Fruit fly (Drosophila melanogaster) whole organism, embryonic: ENCODE results near the gene COX7B.

ENCODE experiments used
- Aef1 ChIP-seq: fragments of 200-800 bp; sonication (Bioruptor generic); IDR thresholded peaks from 3 replicates; pipeline ENCODE4 v1.3.6; 2022; ENCODE audit warnings: missing biosample characterization, missing genetic modification characterization
- Awh ChIP-seq: fragments of 200-800 bp; sonication (Bioruptor generic); IDR thresholded peaks from 2 replicates; pipeline ENCODE4, ENCODE4 v1.3.6; 2022; ENCODE audit warnings: missing biosample characterization, missing genetic modification characterization
- Bgb ChIP-seq: fragments of 200-800 bp; sonication (Bioruptor generic); IDR thresholded peaks from 2 replicates; pipeline ENCODE4 v1.3.6; 2022; ENCODE audit warnings: missing biosample characterization, missing genetic modification characterization; ENCODE audit not compliant: partially characterized antibody
- C15 ChIP-seq: fragments of 200-800 bp; sonication (Bioruptor generic); IDR thresholded peaks from 3 replicates; pipeline ENCODE4 v1.3.6; 2022; ENCODE audit warnings: missing biosample characterization, missing genetic modification characterization
- CG11085 ChIP-seq: fragments of 200-800 bp; sonication (Bioruptor generic); IDR thresholded peaks from 2 replicates; pipeline ENCODE4 v1.3.6; 2022; ENCODE audit warnings: missing biosample characterization, missing genetic modification characterization
- CG11247 ChIP-seq: fragments of 200-800 bp; sonication (Bioruptor generic); IDR thresholded peaks from 2 replicates; pipeline ENCODE4 v1.3.6; 2022; ENCODE audit warnings: missing biosample characterization, missing genetic modification characterization
- CG12071 ChIP-seq: fragments of 200-800 bp; sonication (Bioruptor generic); optimal IDR thresholded peaks from 3 replicates; lab custom pipeline; 2018; ENCODE audit warnings: missing biosample characterization, mild to moderate bottlenecking, missing genetic modification characterization
- CG12769 ChIP-seq: fragments of 200-800 bp; sonication (Bioruptor generic); optimal IDR thresholded peaks from 2 replicates; lab custom pipeline; 2019; ENCODE audit warnings: missing biosample characterization, mild to moderate bottlenecking, missing genetic modification characterization, moderate library complexity
- CG14441 ChIP-seq: fragments of 200-800 bp; sonication (Bioruptor generic); IDR thresholded peaks from 2 replicates; pipeline ENCODE4 v1.3.6; 2022; ENCODE audit warnings: missing biosample characterization, missing genetic modification characterization
- CG15479 ChIP-seq: fragments of 200-800 bp; sonication (Bioruptor generic); optimal IDR thresholded peaks from 3 replicates; lab custom pipeline; 2019; ENCODE audit warnings: missing biosample characterization, mild to moderate bottlenecking, missing genetic modification characterization, moderate library complexity
- CG15601 ChIP-seq: fragments of 200-800 bp; sonication (Bioruptor generic); optimal IDR thresholded peaks from 3 replicates; lab custom pipeline; 2019; ENCODE audit warnings: missing biosample characterization, mild to moderate bottlenecking, missing genetic modification characterization, moderate library complexity
- CG17186 ChIP-seq: fragments of 200-800 bp; sonication (Bioruptor generic); optimal IDR thresholded peaks from 3 replicates; lab custom pipeline; 2017; ENCODE audit warnings: missing biosample characterization, missing genetic modification reagents, missing genetic modification characterization
- CG18011 ChIP-seq: fragments of 200-800 bp; sonication (Bioruptor generic); optimal IDR thresholded peaks from 2 replicates; lab custom pipeline; 2017; ENCODE audit warnings: missing biosample characterization, missing genetic modification characterization, mild to moderate bottlenecking, moderate library complexity, missing genotype
- CG18262 ChIP-seq: fragments of 200-800 bp; optimal IDR thresholded peaks from 3 replicates; lab custom pipeline; 2019; ENCODE audit warnings: missing biosample characterization, mild to moderate bottlenecking, missing genetic modification characterization, moderate library complexity
- CG2116 ChIP-seq: fragments of 200-800 bp; sonication (Bioruptor generic); optimal IDR thresholded peaks from 3 replicates; lab custom pipeline; 2018; ENCODE audit warnings: missing biosample characterization, mild to moderate bottlenecking, missing genetic modification characterization
- CG2199 ChIP-seq: fragments of 200-800 bp; sonication (Bioruptor generic); IDR thresholded peaks from 3 replicates; pipeline ENCODE4 v1.3.6; 2022; ENCODE audit warnings: missing biosample characterization, missing genetic modification characterization
- CG31441 ChIP-seq: fragments of 200-800 bp; sonication (Bioruptor generic); IDR thresholded peaks from 2 replicates; pipeline ENCODE4 v1.3.6; 2022; ENCODE audit warnings: missing biosample characterization, missing genetic modification characterization
- CG33213 ChIP-seq: fragments of 200-800 bp; sonication (Bioruptor generic); optimal IDR thresholded peaks from 3 replicates; lab custom pipeline; 2016; ENCODE audit warnings: missing biosample characterization, missing genetic modification characterization
- CG6813 ChIP-seq: fragments of 200-800 bp; sonication (Bioruptor generic); optimal IDR thresholded peaks from 2 replicates; lab custom pipeline; 2017; ENCODE audit warnings: missing biosample characterization, missing genetic modification characterization, mild to moderate bottlenecking, moderate library complexity, missing genetic modification reagents
- CG8944 ChIP-seq: fragments of 200-800 bp; sonication (Bioruptor generic); optimal IDR thresholded peaks from 3 replicates; lab custom pipeline; 2016; ENCODE audit warnings: missing biosample characterization, missing genetic modification characterization
- CTCF ChIP-seq: fragments of 200-800 bp; sonication (Bioruptor generic); optimal IDR thresholded peaks from 2 replicates; lab custom pipeline; 2017; ENCODE audit warnings: missing biosample characterization, mild to moderate bottlenecking, missing genetic modification characterization, moderate library complexity
- CoRest ChIP-seq: fragments of 200-800 bp; sonication (Bioruptor generic); optimal IDR thresholded peaks from 3 replicates; lab custom pipeline; 2018; ENCODE audit warnings: missing biosample characterization, mild to moderate bottlenecking, missing genetic modification characterization, moderate library complexity
- D ChIP-seq, 2 experiments: fragments of 200-800 bp in 1 of 2; fragments of >200 bp in 1 of 2; sonication (Bioruptor generic) in 1 of 2; optimal IDR thresholded peaks; 2 replicates in 1 of 2; 3 replicates in 1 of 2; lab custom pipeline; 2017; ENCODE audit warnings: mild to moderate bottlenecking in 1 of 2, missing biosample characterization in 1 of 2, missing genetic modification characterization in 1 of 2, missing genetic modification reagents in 1 of 2
- Elba2 ChIP-seq: fragments of 200-800 bp; sonication (Bioruptor generic); optimal IDR thresholded peaks from 3 replicates; lab custom pipeline; 2016; ENCODE audit warnings: missing biosample characterization, missing genetic modification characterization
- Hr3 ChIP-seq: fragments of 200-800 bp; sonication (Bioruptor generic); optimal IDR thresholded peaks from 3 replicates; lab custom pipeline; 2016; ENCODE audit warnings: missing biosample characterization, missing genetic modification characterization
- Mad ChIP-seq: fragments of 200-800 bp; sonication (Bioruptor generic); optimal IDR thresholded peaks from 2 replicates; lab custom pipeline; 2016; ENCODE audit warnings: missing biosample characterization, missing genetic modification characterization
- Optix ChIP-seq: fragments of 200-800 bp; sonication (Bioruptor generic); IDR thresholded peaks from 3 replicates; pipeline ENCODE4 v1.3.6; 2022; ENCODE audit warnings: missing biosample characterization, missing genetic modification characterization
- PHDP ChIP-seq: fragments of 200-800 bp; sonication (Bioruptor generic); optimal IDR thresholded peaks from 3 replicates; lab custom pipeline; 2018; ENCODE audit warnings: missing biosample characterization, mild to moderate bottlenecking, missing genetic modification characterization, moderate library complexity
- TFAM ChIP-seq: fragments of 200-800 bp; sonication (Bioruptor generic); optimal IDR thresholded peaks from 2 replicates; lab custom pipeline; 2017; ENCODE audit warnings: missing biosample characterization, missing genetic modification characterization, inconsistent platforms
- abd-A ChIP-seq: fragments of 200-800 bp; sonication (Bioruptor generic); optimal IDR thresholded peaks from 3 replicates; lab custom pipeline; 2019; ENCODE audit warnings: missing biosample characterization, mild to moderate bottlenecking, missing genetic modification characterization, moderate library complexity
- ac ChIP-seq: fragments of 200-800 bp; sonication (Bioruptor generic); optimal IDR thresholded peaks from 3 replicates; lab custom pipeline; 2017; ENCODE audit warnings: missing biosample characterization, mild to moderate bottlenecking, missing genetic modification characterization
- amos ChIP-seq: fragments of 200-800 bp; sonication (Bioruptor generic); IDR thresholded peaks from 2 replicates; pipeline ENCODE4 v1.3.6; 2022; ENCODE audit warnings: missing biosample characterization, missing genetic modification characterization; ENCODE audit not compliant: partially characterized antibody
- aop ChIP-seq: fragments of 200-800 bp; sonication (Bioruptor generic); IDR thresholded peaks from 2 replicates; pipeline ENCODE4 v1.3.6; 2022; ENCODE audit warnings: missing biosample characterization, missing genetic modification characterization
- cad ChIP-seq: fragments of >200 bp; optimal IDR thresholded peaks from 2 replicates; lab custom pipeline; 2017; ENCODE audit warnings: missing biosample characterization, missing genetic modification characterization
- ci ChIP-seq: fragments of 200-800 bp; sonication (Bioruptor generic); IDR thresholded peaks from 3 replicates; pipeline ENCODE4 v1.3.6; 2022; ENCODE audit warnings: missing biosample characterization, missing genetic modification characterization
- fd102C ChIP-seq: fragments of 200-800 bp; sonication (Bioruptor generic); optimal IDR thresholded peaks from 2 replicates; lab custom pipeline; 2018; ENCODE audit warnings: missing biosample characterization, mild to moderate bottlenecking, missing genetic modification characterization, moderate library complexity
- gcm ChIP-seq: fragments of 200-800 bp; sonication (Bioruptor generic); optimal IDR thresholded peaks from 2 replicates; lab custom pipeline; 2019; ENCODE audit warnings: missing biosample characterization, mild to moderate bottlenecking, missing genetic modification characterization, moderate library complexity
- kah ChIP-seq: fragments of 200-800 bp; sonication (Bioruptor generic); optimal IDR thresholded peaks from 2 replicates; lab custom pipeline; 2018; ENCODE audit warnings: missing biosample characterization, mild to moderate bottlenecking, missing genetic modification characterization
- kni ChIP-seq: fragments of 200-800 bp; sonication (Bioruptor generic); optimal IDR thresholded peaks from 3 replicates; lab custom pipeline; 2017; ENCODE audit warnings: mild to moderate bottlenecking, missing biosample characterization, missing genetic modification reagents, missing genetic modification characterization
- knrl ChIP-seq: fragments of 200-800 bp; sonication (Bioruptor generic); IDR thresholded peaks from 3 replicates; pipeline ENCODE4 v1.3.6; 2022; ENCODE audit warnings: missing biosample characterization, missing genetic modification characterization; ENCODE audit not compliant: partially characterized antibody
- salm ChIP-seq: fragments of 200-800 bp; sonication (Bioruptor generic); optimal IDR thresholded peaks from 2 replicates; lab custom pipeline; 2018; ENCODE audit warnings: missing biosample characterization, mild to moderate bottlenecking, missing genetic modification characterization
- scrt ChIP-seq: fragments of 200-800 bp; sonication (Bioruptor generic); optimal IDR thresholded peaks from 2 replicates; lab custom pipeline; 2018; ENCODE audit warnings: missing biosample characterization, mild to moderate bottlenecking, missing genetic modification characterization, moderate library complexity
- sd ChIP-seq: fragments of 200-800 bp; sonication (Bioruptor generic); optimal IDR thresholded peaks from 3 replicates; lab custom pipeline; 2018; ENCODE audit warnings: missing biosample characterization, mild to moderate bottlenecking, missing genetic modification characterization, moderate library complexity
- sens ChIP-seq: fragments of 200-800 bp; sonication (Bioruptor generic); peaks from one replicate; lab custom pipeline; 2016; ENCODE audit warnings: missing biosample characterization, missing genetic modification characterization
- ssp ChIP-seq: fragments of 200-800 bp; sonication (Bioruptor generic); IDR thresholded peaks from 2 replicates; pipeline ENCODE4 v1.3.6; 2022; ENCODE audit warnings: missing biosample characterization, missing genetic modification characterization
- stwl ChIP-seq: fragments of 200-800 bp; sonication (Bioruptor generic); optimal IDR thresholded peaks from 3 replicates; lab custom pipeline; 2018; ENCODE audit warnings: missing biosample characterization, mild to moderate bottlenecking, missing genetic modification characterization, moderate library complexity
- tll ChIP-seq, 2 experiments: fragments of 200-800 bp in 1 of 2; fragments of >200 bp in 1 of 2; sonication (Bioruptor generic) in 1 of 2; optimal IDR thresholded peaks; 2 replicates each; lab custom pipeline; 2017 to 2019; ENCODE audit warnings: missing biosample characterization in 2 of 2, missing genetic modification characterization in 2 of 2, mild to moderate bottlenecking in 1 of 2, moderate library complexity in 1 of 2
- trem ChIP-seq: fragments of 200-800 bp; optimal IDR thresholded peaks from 3 replicates; lab custom pipeline; 2019; ENCODE audit warnings: missing biosample characterization, mild to moderate bottlenecking, missing genetic modification characterization, moderate library complexity
- vvl ChIP-seq: fragments of 200-800 bp; sonication (Bioruptor generic); IDR thresholded peaks from 2 replicates; pipeline ENCODE4 v1.3.6; 2022; ENCODE audit warnings: missing biosample characterization, missing genetic modification characterization

The COX7B gene

dm6 chr3L:17407073-17407472, 18.2 kb upstream of the COX7B start:
- peak; percentile 7 for TF ChIP-seq abd-A (tag; lab: Kevin White, UChicago)
- TF ChIP-seq stwl (tag; lab: Kevin White, UChicago) = peak; percentile 63
- no peak for TF ChIP-seq fd102C (GFP tag; lab: Kevin White, UChicago)
- peak; percentile 3 for TF ChIP-seq CoRest (tag; lab: Kevin White, UChicago)
- TF ChIP-seq sens (GFP tag; lab: Kevin White, UChicago) = peak; percentile 52
- no peak for TF ChIP-seq CG2116 (GFP tag; lab: Kevin White, UChicago)
- TF ChIP-seq Aef1 (GFP tag; lab: Robert Waterston, UW) = no peak
- peak; percentile 37; the same call in 1 of the 2 replicates for TF ChIP-seq Bgb
- TF ChIP-seq Mad = no peak
- no peak for TF ChIP-seq CG33213 (GFP tag; lab: Kevin White, UChicago)
- TF ChIP-seq Hr3 = no peak
- no peak for TF ChIP-seq ssp
- TF ChIP-seq CG15601 = no peak
- no peak for TF ChIP-seq gcm (GFP tag; lab: Kevin White, UChicago)
- TF ChIP-seq trem (tag; lab: Kevin White, UChicago) = peak; percentile 18
- no peak for TF ChIP-seq CG31441
- no peak for TF ChIP-seq C15 (GFP tag; lab: Robert Waterston, UW)
- peak; percentile 54; the same call in 1 of the 3 replicates for TF ChIP-seq CG2199 (GFP tag; lab: Robert Waterston, UW)
- TF ChIP-seq scrt (GFP tag; lab: Kevin White, UChicago) = no peak
- TF ChIP-seq TFAM (GFP tag; lab: Kevin White, UChicago) = no peak
- no peak for TF ChIP-seq CG8944 (GFP tag; lab: Kevin White, UChicago)
- TF ChIP-seq Awh (GFP tag; lab: Robert Waterston, UW) = no peak
- peak; percentile 59 for TF ChIP-seq amos (GFP tag; lab: Robert Waterston, UW)
- TF ChIP-seq CTCF (GFP tag; lab: Kevin White, UChicago) = peak; percentile 76
- peak; percentile 79 for TF ChIP-seq CG11247 (GFP tag; lab: Robert Waterston, UW)
- TF ChIP-seq vvl (GFP tag; lab: Robert Waterston, UW) = peak; percentile 61; the same call in 1 of the 2 replicates
- TF ChIP-seq knrl = peak; percentile 40; the same call in 2 of the 3 replicates

dm6 chr3L:17407480-17408093, 17.7 kb upstream of the COX7B start:
- TF ChIP-seq CG15479 = peak; percentile 52
- no peak for TF ChIP-seq CG12071 (GFP tag; lab: Kevin White, UChicago)
- TF ChIP-seq CG18262 = no peak
- peak; percentile 13 for TF ChIP-seq sd (tag; lab: Kevin White, UChicago)
- TF ChIP-seq CG18011 (GFP tag; lab: Kevin White, UChicago) = no peak
- TF ChIP-seq Elba2 = peak; percentile 83
- TF ChIP-seq CG11085 (GFP tag; lab: Robert Waterston, UW) = no peak
- peak; percentile 22 for TF ChIP-seq abd-A (tag; lab: Kevin White, UChicago)
- peak; percentile 58 for TF ChIP-seq kni
- no peak for TF ChIP-seq aop (GFP tag; lab: Robert Waterston, UW)
- TF ChIP-seq Optix (GFP tag; lab: Robert Waterston, UW) = no peak
- peak; percentile 93 for TF ChIP-seq cad
- 0 out of 3 replicates have a peak, but pooled peaks have one; percentile 2 for TF ChIP-seq knrl
- TF ChIP-seq tll (GFP tag; optimal IDR thresholded peaks at IDR 0.05; lab: Kevin White, UChicago) = peak in 1 of 2 experiments; percentile 82
- TF ChIP-seq CG6813 (GFP tag; lab: Kevin White, UChicago) = no peak
- no peak for TF ChIP-seq salm (tag; lab: Kevin White, UChicago)
- no peak for TF ChIP-seq CG17186 (GFP tag; lab: Kevin White, UChicago)
- TF ChIP-seq ac = peak; percentile 5
- TF ChIP-seq kah (GFP tag; lab: Kevin White, UChicago) = no peak
- peak; percentile 69 for TF ChIP-seq D (optimal IDR thresholded peaks at IDR 0.05; lab: Kevin White, UChicago)
- TF ChIP-seq D (GFP tag; optimal IDR thresholded peaks at IDR 0.05; lab: Kevin White, UChicago) = no peak
- no peak for TF ChIP-seq PHDP
- TF ChIP-seq CG2116 (GFP tag; lab: Kevin White, UChicago) = no peak
- TF ChIP-seq CG14441 (GFP tag; lab: Robert Waterston, UW) = no peak
- 0 out of 3 replicates have a peak, but pooled peaks have one; percentile 19 for TF ChIP-seq ci (GFP tag; lab: Robert Waterston, UW)
- 0 out of 2 replicates have a peak, but pooled peaks have one; percentile 2 for TF ChIP-seq vvl (GFP tag; lab: Robert Waterston, UW)
- TF ChIP-seq CG12769 = peak; percentile 60
